Worm (Caenorhabditis elegans) whole organism, young adult: Measurements from ENCODE around the gene F31E8.4.

Experiments used
- B0019.2 ChIP-seq: fragments of 200-800 bp; sonication (Bioruptor generic); conservative IDR thresholded peaks from 2 replicates; pipeline ENCODE4 v1.3.6; 2022; ENCODE audit warnings: missing genetic modification reagents, missing genetic modification characterization, missing compliant biosample characterization
- F55B11.4 ChIP-seq: sonication (generic microtip); optimal IDR thresholded peaks from 2 replicates; lab custom pipeline; 2016; ENCODE audit warnings: missing compliant biosample characterization, missing genetic modification characterization, borderline replicate concordance; ENCODE audit not compliant: insufficient read depth
- Y53F4B.3 ChIP-seq: fragments of 200-800 bp; sonication (Bioruptor generic); IDR thresholded peaks from 2 replicates; pipeline ENCODE4 v1.3.6; 2022; ENCODE audit warnings: missing genetic modification reagents, missing genetic modification characterization, missing compliant biosample characterization
- Y67H2A.10 ChIP-seq: fragments of 200-800 bp; sonication (Bioruptor generic); conservative IDR thresholded peaks from 2 replicates; pipeline ENCODE4 v1.3.6; 2022; ENCODE audit warnings: missing genetic modification reagents, missing genetic modification characterization, missing compliant biosample characterization
- Y95B8A.8 ChIP-seq: fragments of 200-800 bp; sonication (Bioruptor generic); IDR thresholded peaks from 2 replicates; pipeline ENCODE4 v1.3.6; 2022; ENCODE audit warnings: missing genetic modification reagents, missing genetic modification characterization, missing compliant biosample characterization
- ama-1 ChIP-seq, 3 experiments: fragments of 150-350 bp in 1 of 3; sonication (generic microtip) in 2 of 3; optimal IDR thresholded peaks; 2 replicates each; lab custom pipeline; 2014 to 2018; ENCODE audit warnings: missing biosample characterization in 2 of 3, missing genetic modification characterization in 2 of 3, missing genetic modification reagents in 2 of 3
- aptf-2 ChIP-seq: fragments of 200-800 bp; sonication (Bioruptor generic); conservative IDR thresholded peaks from 2 replicates; pipeline ENCODE4 v1.3.6; 2022; ENCODE audit warnings: missing genetic modification reagents, missing genetic modification characterization, missing compliant biosample characterization
- cebp-1 ChIP-seq, 2 experiments: fragments of 200-800 bp in 1 of 2; sonication (Bioruptor generic) in 1 of 2; sonication (generic microtip) in 1 of 2; IDR thresholded peaks in 1 of 2; optimal IDR thresholded peaks in 1 of 2; 2 replicates each; pipeline versions ENCODE4 v1.3.6 to Lab custom; 2017 to 2022; ENCODE audit warnings: missing compliant biosample characterization in 2 of 2, missing genetic modification characterization in 2 of 2, mild to moderate bottlenecking in 1 of 2, missing genetic modification reagents in 1 of 2, moderate library complexity in 1 of 2
- ceh-40 ChIP-seq: fragments of 200-800 bp; sonication (Bioruptor generic); IDR thresholded peaks from 2 replicates; pipeline ENCODE4 v1.3.6; 2022; ENCODE audit warnings: missing genetic modification characterization, missing compliant biosample characterization
- ceh-91 ChIP-seq: fragments of 200-800 bp; sonication (Bioruptor generic); IDR thresholded peaks from 2 replicates; pipeline ENCODE4 v1.3.6; 2022; ENCODE audit warnings: missing genetic modification reagents, missing genetic modification characterization, missing compliant biosample characterization
- dox-1 ChIP-seq: fragments of 200-800 bp; sonication (Bioruptor generic); IDR thresholded peaks from 2 replicates; pipeline ENCODE4 v1.3.6; 2022; ENCODE audit warnings: missing genetic modification reagents, missing genetic modification characterization, missing compliant biosample characterization
- hmg-1.2 ChIP-seq: fragments of 200-800 bp; sonication (Bioruptor generic); IDR thresholded peaks from 2 replicates; pipeline ENCODE4 v1.3.6; 2022; ENCODE audit warnings: missing genetic modification reagents, missing genetic modification characterization, missing compliant biosample characterization
- let-526 ChIP-seq: fragments of 200-800 bp; sonication (Bioruptor generic); IDR thresholded peaks from 2 replicates; pipeline ENCODE4 v1.3.6; 2022; ENCODE audit warnings: missing genetic modification reagents, missing genetic modification characterization, missing compliant biosample characterization
- lsy-27 ChIP-seq: sonication (generic microtip); optimal IDR thresholded peaks from 2 replicates; lab custom pipeline; 2017; ENCODE audit warnings: missing genetic modification characterization, mild to moderate bottlenecking, missing compliant biosample characterization, antibody characterized with exemption, missing genotype, borderline replicate concordance; ENCODE audit not compliant: insufficient read depth
- madf-3 ChIP-seq: fragments of 200-800 bp; sonication (Bioruptor generic); IDR thresholded peaks from 2 replicates; pipeline ENCODE4 v1.3.6; 2022; ENCODE audit warnings: missing genetic modification reagents, missing genetic modification characterization, missing compliant biosample characterization
- madf-6 ChIP-seq: fragments of 200-800 bp; sonication (Bioruptor generic); IDR thresholded peaks from 2 replicates; pipeline ENCODE4 v1.3.6; 2022; ENCODE audit warnings: missing genetic modification reagents, missing genetic modification characterization, missing compliant biosample characterization
- madf-8 ChIP-seq: fragments of 200-800 bp; sonication (Bioruptor generic); conservative IDR thresholded peaks from 2 replicates; pipeline ENCODE4 v1.3.6; 2022; ENCODE audit warnings: missing genetic modification reagents, missing genetic modification characterization, missing compliant biosample characterization
- nhr-179 ChIP-seq: sonication (generic microtip); optimal IDR thresholded peaks from 2 replicates; lab custom pipeline; 2016; ENCODE audit warnings: mild to moderate bottlenecking, missing genetic modification characterization, missing compliant biosample characterization
- nhr-80 ChIP-seq: sonication (generic microtip); optimal IDR thresholded peaks from 2 replicates; lab custom pipeline; 2016; ENCODE audit warnings: missing genetic modification characterization, missing compliant biosample characterization
- rcor-1 ChIP-seq: fragments of 200-800 bp; sonication (Bioruptor generic); IDR thresholded peaks from 2 replicates; pipeline ENCODE4 v1.3.6; 2022; ENCODE audit warnings: missing genetic modification reagents, missing genetic modification characterization, missing compliant biosample characterization
- snpc-4 ChIP-seq, 5 experiments: fragments of 150-350 bp in 1 of 5; sonication (generic microtip) in 4 of 5; optimal IDR thresholded peaks; 2 replicates each; lab custom pipeline; 2014 to 2018; ENCODE audit warnings: missing genetic modification characterization in 5 of 5, missing biosample characterization in 3 of 5, antibody characterized with exemption in 2 of 5, mild to moderate bottlenecking in 2 of 5, missing compliant biosample characterization in 2 of 5, missing genotype in 2 of 5, moderate library complexity in 2 of 5, missing genetic modification reagents in 1 of 5
- tbp1 ChIP-seq: fragments of 200-800 bp; sonication (Bioruptor generic); optimal IDR thresholded peaks from 2 replicates; lab custom pipeline; 2018; ENCODE audit warnings: mild to moderate bottlenecking, missing genetic modification characterization, missing compliant biosample characterization
- tlf-1 ChIP-seq: fragments of 200-800 bp; sonication (Bioruptor generic); optimal IDR thresholded peaks from 2 replicates; lab custom pipeline; 2018; ENCODE audit warnings: mild to moderate bottlenecking, missing genetic modification characterization, missing compliant biosample characterization
- unc-62 ChIP-seq: fragments of 150-350 bp; optimal IDR thresholded peaks from 2 replicates; lab custom pipeline; 2014; ENCODE audit warnings: missing biosample characterization, missing genetic modification reagents, missing genetic modification characterization
- ztf-22 ChIP-seq: fragments of 200-800 bp; sonication (Bioruptor generic); optimal IDR thresholded peaks from 2 replicates; lab custom pipeline; 2018; ENCODE audit warnings: mild to moderate bottlenecking, missing genetic modification characterization, moderate library complexity, missing compliant biosample characterization
- ztf-3 ChIP-seq: fragments of 200-800 bp; sonication (Bioruptor generic); optimal IDR thresholded peaks from 2 replicates; lab custom pipeline; 2018; ENCODE audit warnings: mild to moderate bottlenecking, missing genetic modification characterization, missing compliant biosample characterization
- ztf-6 ChIP-seq: fragments of 200-800 bp; sonication (Bioruptor generic); IDR thresholded peaks from 2 replicates; pipeline ENCODE4 v1.3.6; 2022; ENCODE audit warnings: missing genetic modification reagents, missing genetic modification characterization, missing compliant biosample characterization

F31E8.4 gene

ce11 chrII:6832207-6832606 is 32.3 kb upstream of the F31E8.4 start:
- TF ChIP-seq ceh-91 (GFP tag; lab: Robert Waterston, UW) (no peak), aptf-2 (GFP tag; lab: Robert Waterston, UW) (no peak), ceh-40 (GFP tag; lab: Robert Waterston, UW) (no peak), tlf-1 (no peak)

- TF ChIP-seq ztf-22 (GFP tag; lab: Kevin White, UChicago) (no peak), Y67H2A.10 (GFP tag; lab: Robert Waterston, UW) (no peak), tbp1 (no peak), Y95B8A.8 (GFP tag; lab: Robert Waterston, UW) (no peak), ztf-6 (GFP tag; lab: Robert Waterston, UW) (no peak), lsy-27 (tag; lab: Kevin White, UChicago) (no peak), ama-1 (optimal IDR thresholded peaks at IDR 0.05; lab: Kevin White, UChicago) (no peak), ama-1 (GFP tag; optimal IDR thresholded peaks at IDR 0.05; lab: Kevin White, UChicago) (no peak), madf-3 (GFP tag; lab: Robert Waterston, UW) (no peak), F55B11.4 (tag; lab: Kevin White, UChicago) (no peak), madf-6 (GFP tag; lab: Robert Waterston, UW) (no peak), B0019.2 (no peak), nhr-179 (tag; lab: Kevin White, UChicago) (no peak)
- TF ChIP-seq, all 124 proteins: peak for 0
Measured at ce11 chrII:6831531-6832201, 31.7 kb upstream of the F31E8.4 start.

- 0 out of 2 replicates have a peak, but pooled peaks have one; percentile 10 for TF ChIP-seq madf-3 (GFP tag; lab: Robert Waterston, UW)
- TF ChIP-seq rcor-1 (GFP tag; lab: Robert Waterston, UW) = no peak
Measured at ce11 chrII:6830923-6831322, 31.0 kb upstream of the F31E8.4 start.

- TF ChIP-seq Y53F4B.3 (GFP tag; lab: Robert Waterston, UW) (no peak), dox-1 (0 out of 2 replicates have a peak, but pooled peaks have one; percentile 18)
- TF ChIP-seq, all 124 proteins: peak for 1
Measured at ce11 chrII:6830012-6830411, 30.1 kb upstream of the F31E8.4 start.

ce11 chrII:6829108-6829507 is 29.2 kb upstream of the F31E8.4 start:
- TF ChIP-seq hmg-1.2 (GFP tag; lab: Robert Waterston, UW) = peak; percentile 49; the same call in 1 of the 2 replicates
- TF ChIP-seq let-526 (GFP tag; lab: Robert Waterston, UW) = no peak
- peak; percentile 79 for TF ChIP-seq unc-62 (GFP tag; lab: Kevin White, UChicago)
- TF ChIP-seq ztf-3 = no peak
- TF ChIP-seq snpc-4 (GFP tag; optimal IDR thresholded peaks at IDR 0.05; lab: Kevin White, UChicago) = no peak
- peak in 1 of 4 experiments; percentile 2 for TF ChIP-seq snpc-4 (tag; optimal IDR thresholded peaks at IDR 0.05; lab: Kevin White, UChicago)
- 0 out of 2 replicates have a peak, but pooled peaks have one; percentile 22 for TF ChIP-seq dox-1
- TF ChIP-seq nhr-80 (tag; lab: Kevin White, UChicago) = peak; percentile 74
- no peak for TF ChIP-seq madf-8
- no peak for TF ChIP-seq cebp-1 (GFP tag; IDR thresholded peaks at IDR 0.05; lab: Robert Waterston, UW)
- TF ChIP-seq cebp-1 (tag; optimal IDR thresholded peaks at IDR 0.05; lab: Kevin White, UChicago) = peak; percentile 62
